Worm (Caenorhabditis elegans) whole organism, L3 larva: Measurements from ENCODE around the gene F42A10.5.

Source experiments
- elt-2 ChIP-seq: sonication (generic microtip); optimal IDR thresholded peaks from 2 replicates; lab custom pipeline; 2016; ENCODE audit warnings: missing genetic modification reagents, mild to moderate bottlenecking, missing genetic modification characterization, missing compliant biosample characterization
- lin-15B ChIP-seq: fragments of 150-350 bp; optimal IDR thresholded peaks from 2 replicates; lab custom pipeline; 2014; ENCODE audit warnings: missing biosample characterization, missing genetic modification characterization
- nhr-12 ChIP-seq: fragments of 150-350 bp; optimal IDR thresholded peaks from 2 replicates; lab custom pipeline; 2014; ENCODE audit warnings: missing biosample characterization, missing genetic modification characterization
- nhr-23 ChIP-seq: fragments of 150-350 bp; optimal IDR thresholded peaks from 2 replicates; lab custom pipeline; 2014; ENCODE audit warnings: missing biosample characterization, missing genetic modification reagents, missing genetic modification characterization
- skn-1 ChIP-seq: fragments of 150-350 bp; optimal IDR thresholded peaks from 2 replicates; lab custom pipeline; 2014; ENCODE audit warnings: missing biosample characterization, missing genetic modification characterization
- zag-1 ChIP-seq: fragments of 150-350 bp; optimal IDR thresholded peaks from 2 replicates; lab custom pipeline; 2014; ENCODE audit warnings: missing biosample characterization, missing genetic modification characterization
- ztf-11 ChIP-seq: fragments of 150-350 bp; optimal IDR thresholded peaks from 2 replicates; lab custom pipeline; 2014; ENCODE audit warnings: missing biosample characterization, missing genetic modification characterization

ce11 chrIII:6132068-6132467 is 41.2 kb downstream of the F42A10.5 start:
- TF ChIP-seq skn-1 (tag; lab: Kevin White, UChicago) = no peak
- no peak for TF ChIP-seq zag-1 (tag; lab: Kevin White, UChicago)
- no peak for TF ChIP-seq lin-15B (tag; lab: Kevin White, UChicago)
- peak; percentile 74 for TF ChIP-seq nhr-23
- TF ChIP-seq ztf-11 (tag; lab: Kevin White, UChicago) = no peak
- TF ChIP-seq nhr-12 (tag; lab: Kevin White, UChicago) = no peak
- peak; percentile 44 for TF ChIP-seq elt-2
